Worm (Caenorhabditis elegans): Measurements from ENCODE around the gene Y49F6B.12.

Gene Y49F6B.12

DNA sequence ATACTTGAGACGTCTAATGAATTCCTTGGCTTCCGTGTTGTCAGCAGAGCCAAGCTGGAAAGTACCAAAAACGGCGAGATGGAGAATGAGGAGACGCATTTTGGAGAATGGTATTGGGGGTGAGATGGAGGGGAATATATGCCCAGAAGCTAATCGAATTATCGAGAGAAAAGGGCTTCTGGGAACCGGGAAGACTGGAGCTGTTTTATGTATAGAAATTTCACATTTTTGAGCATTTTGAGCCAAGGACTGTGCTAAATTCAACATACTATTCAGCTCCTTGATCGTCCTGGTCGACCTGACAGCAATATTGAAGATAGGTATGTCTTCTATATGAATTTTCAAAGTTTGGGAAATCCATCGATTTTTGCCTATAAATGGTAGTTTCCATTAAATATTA, 12.2 kb downstream of the Y49F6B.12 start, which contains the start of gene C16C8.7:
Gene C16C8.7, minus strand, starts transcription at position 101 of the 400 bp plus-strand sequence.
- no peak for TF ChIP-seq D1046.2 (GFP tag; IDR thresholded peaks at IDR 0.05)
- no peak for TF ChIP-seq snpc-1.2 (GFP tag; IDR thresholded peaks at IDR 0.05)
- no peak for TF ChIP-seq nhr-42 (GFP tag; IDR thresholded peaks at IDR 0.05)
- no peak for TF ChIP-seq nhr-25 (tag; optimal IDR thresholded peaks at IDR 0.05; ENCODE audit: borderline replicate concordance, insufficient read depth)
- TF ChIP-seq ztf-7 (tag; optimal IDR thresholded peaks at IDR 0.05), result no peak
- no peak for TF ChIP-seq F10B5.3 (tag; optimal IDR thresholded peaks at IDR 0.05)

DNA sequence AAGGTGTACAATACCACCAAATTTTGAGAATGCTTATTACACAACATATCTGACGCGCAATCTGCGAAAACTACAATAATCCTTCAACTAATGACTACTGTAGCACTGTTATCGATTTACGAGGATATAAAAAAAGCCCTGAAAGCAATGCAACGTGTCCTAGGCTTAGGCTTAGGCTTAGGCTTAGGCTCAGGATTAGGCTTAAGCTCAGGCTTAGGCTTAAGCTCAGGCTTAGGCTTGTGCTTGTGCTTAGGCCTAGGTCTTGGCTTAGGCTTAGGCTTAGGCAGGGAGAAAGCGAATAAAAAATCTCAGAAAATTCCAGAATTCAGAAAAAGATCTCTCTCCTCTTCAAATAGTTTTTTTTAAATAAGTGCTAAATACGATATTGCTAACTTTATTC, 13.0 kb downstream of the Y49F6B.12 start:
- TF ChIP-seq snpc-1.2 (GFP tag; IDR thresholded peaks at IDR 0.05), result no peak
- TF ChIP-seq ZK546.5 (tag; optimal IDR thresholded peaks at IDR 0.05), result no peak
- TF ChIP-seq zag-1 (tag; optimal IDR thresholded peaks at IDR 0.05), result no peak
- TF ChIP-seq spr-3 (GFP tag; optimal IDR thresholded peaks at IDR 0.05), result no peak
- TF ChIP-seq jun-1 (tag; optimal IDR thresholded peaks at IDR 0.05), result no peak
- no peak for TF ChIP-seq mxl-3 (GFP tag; optimal IDR thresholded peaks at IDR 0.05)
- TF ChIP-seq sdz-12 (GFP tag; optimal IDR thresholded peaks at IDR 0.05), result no peak
- no peak for TF ChIP-seq ceh-20 (GFP tag; IDR thresholded peaks at IDR 0.05)
- TF ChIP-seq vab-7 (GFP tag; IDR thresholded peaks at IDR 0.05), result no peak
- no peak for TF ChIP-seq hlh-11 (tag; optimal IDR thresholded peaks at IDR 0.05)
- no peak for TF ChIP-seq unc-130 (GFP tag; optimal IDR thresholded peaks at IDR 0.05)
- no peak for TF ChIP-seq R02D3.7 (tag; optimal IDR thresholded peaks at IDR 0.05)
- no peak for TF ChIP-seq zip-11 (GFP tag; IDR thresholded peaks at IDR 0.05)
- no peak for TF ChIP-seq Y48G9A.11 (GFP tag; IDR thresholded peaks at IDR 0.05)
- TF ChIP-seq dmd-6 (GFP tag; IDR thresholded peaks at IDR 0.05), result no peak
- no peak for TF ChIP-seq T26A8.4 (GFP tag; IDR thresholded peaks at IDR 0.05)
- no peak for TF ChIP-seq egl-27 (tag; optimal IDR thresholded peaks at IDR 0.05)
- TF ChIP-seq zip-2 (tag; optimal IDR thresholded peaks at IDR 0.05), result no peak
- TF ChIP-seq D1046.2 (GFP tag; IDR thresholded peaks at IDR 0.05), result no peak
- TF ChIP-seq tag-97 (GFP tag; IDR thresholded peaks at IDR 0.05), result no peak

DNA sequence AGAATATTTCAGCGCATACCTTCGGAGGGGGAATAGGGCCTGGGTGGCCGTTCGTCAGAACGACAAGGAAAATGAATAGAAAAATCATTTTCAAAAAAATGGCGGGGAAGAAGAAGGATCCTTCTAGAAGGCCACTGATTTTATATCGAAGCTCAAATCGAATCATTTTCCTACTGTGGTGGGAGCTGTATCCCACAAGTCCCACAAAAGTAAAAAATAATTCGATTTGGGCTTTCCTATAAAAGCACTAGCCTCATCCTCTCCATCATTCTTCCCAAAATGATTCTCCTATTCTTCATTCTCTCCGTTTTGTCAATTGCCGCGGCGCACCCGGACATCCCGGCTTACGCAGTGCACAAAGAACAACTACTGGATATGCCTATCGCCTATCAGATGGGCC, 14.0 kb downstream of the Y49F6B.12 start, which contains the start of the genes C16C8.26 and C16C8.19:
Gene C16C8.26, minus strand, starts transcription at position 101 of the 400 bp plus-strand sequence.
Gene C16C8.19, plus strand, starts transcription at position 279 of the 400 bp plus-strand sequence.
- TF ChIP-seq lir-3 (tag; optimal IDR thresholded peaks at IDR 0.05) (no peak), dmd-8 (GFP tag; IDR thresholded peaks at IDR 0.05) (no peak), T20F7.1 (GFP tag; optimal IDR thresholded peaks at IDR 0.05) (no peak), Y105C5A.15 (GFP tag; IDR thresholded peaks at IDR 0.05) (no peak), hmg-1.1 (GFP tag; IDR thresholded peaks at IDR 0.05) (no peak), lin-13 (GFP tag; optimal IDR thresholded peaks at IDR 0.05) (no peak), lin-38 (GFP tag; IDR thresholded peaks at IDR 0.05) (no peak), snpc-4 (tag; optimal IDR thresholded peaks at IDR 0.05) (no peak)

DNA sequence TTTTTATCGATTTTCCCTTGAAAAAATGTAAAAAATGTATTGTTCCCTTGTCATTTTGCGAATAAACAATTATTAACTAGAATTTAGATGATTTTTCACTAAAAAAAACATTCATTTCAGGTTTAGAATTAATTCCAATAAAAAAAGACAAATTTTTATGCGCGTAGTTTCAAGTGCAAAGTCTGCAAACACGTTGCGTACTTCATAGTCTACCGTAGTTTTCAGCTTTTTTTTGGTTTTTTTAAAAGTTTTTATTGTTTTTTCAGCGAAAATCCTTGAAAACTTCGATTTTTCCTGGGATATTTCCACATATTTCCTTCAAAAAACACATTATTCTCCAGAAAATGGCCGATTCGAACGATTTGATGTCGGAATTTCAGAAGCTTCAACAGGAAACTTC, 18.7 kb downstream of the Y49F6B.12 start, which contains the start of gene C16C8.11:
Gene C16C8.11, plus strand, starts transcription at position 188 of the 400 bp plus-strand sequence.
- no peak for TF ChIP-seq daf-8 (GFP tag; IDR thresholded peaks at IDR 0.05)
- TF ChIP-seq unc-62 (GFP tag; optimal IDR thresholded peaks at IDR 0.05 in 1 of 2), result no peak
- no peak for TF ChIP-seq unc-62 (tag; optimal IDR thresholded peaks at IDR 0.05)
- TF ChIP-seq lin-29 (GFP tag; IDR thresholded peaks at IDR 0.05), result no peak
- no peak for TF ChIP-seq egl-43 (GFP tag; IDR thresholded peaks at IDR 0.05)
- TF ChIP-seq zag-1 (tag; optimal IDR thresholded peaks at IDR 0.05), result no peak
- no peak for TF ChIP-seq saeg-2 (GFP tag; IDR thresholded peaks at IDR 0.05)
- TF ChIP-seq mes-2 (tag; optimal IDR thresholded peaks at IDR 0.05; ENCODE audit: poor library complexity, severe bottlenecking), result no peak
- no peak for TF ChIP-seq T26A8.4 (GFP tag; IDR thresholded peaks at IDR 0.05)

Data from whole organism, L4 larva.